Worm (Caenorhabditis elegans) whole organism, L2 larva: ENCODE results near the gene praf-3.

Experiments used
- C34F6.9 ChIP-seq: fragments of 150-350 bp; optimal IDR thresholded peaks from 2 replicates; lab custom pipeline; 2014; ENCODE audit warnings: missing biosample characterization, missing genetic modification characterization
- R02D3.7 ChIP-seq: fragments of 150-350 bp; optimal IDR thresholded peaks from 2 replicates; lab custom pipeline; 2014; ENCODE audit warnings: missing biosample characterization, missing genetic modification characterization
- Y55F3AM.14 ChIP-seq: fragments of 200-800 bp; sonication (Bioruptor generic); optimal IDR thresholded peaks from 2 replicates; lab custom pipeline; 2018; ENCODE audit warnings: mild to moderate bottlenecking, missing genetic modification characterization, missing compliant biosample characterization
- ZK546.5 ChIP-seq: sonication (generic microtip); optimal IDR thresholded peaks from 2 replicates; lab custom pipeline; 2017; ENCODE audit warnings: missing biosample characterization, missing genetic modification characterization
- alr-1 ChIP-seq: fragments of 150-350 bp; optimal IDR thresholded peaks from 2 replicates; lab custom pipeline; 2014; ENCODE audit warnings: missing biosample characterization, missing genetic modification characterization
- aly-2 ChIP-seq: fragments of 150-350 bp; optimal IDR thresholded peaks from 2 replicates; lab custom pipeline; 2014; ENCODE audit warnings: missing biosample characterization, missing genetic modification characterization
- ama-1 ChIP-seq: fragments of 150-350 bp; optimal IDR thresholded peaks from 2 replicates; lab custom pipeline; 2018; ENCODE audit warnings: inconsistent platforms
- blmp-1 ChIP-seq: sonication (generic microtip); optimal IDR thresholded peaks from 2 replicates; lab custom pipeline; 2017; ENCODE audit warnings: missing genetic modification characterization, mild to moderate bottlenecking, missing compliant biosample characterization, antibody characterized with exemption, moderate library complexity; ENCODE audit not compliant: insufficient read depth
- ceh-16 ChIP-seq: fragments of 150-350 bp; optimal IDR thresholded peaks from 2 replicates; lab custom pipeline; 2014; ENCODE audit warnings: missing biosample characterization, missing genetic modification characterization
- ceh-82 ChIP-seq: fragments of 150-350 bp; optimal IDR thresholded peaks from 2 replicates; lab custom pipeline; 2014; ENCODE audit warnings: missing biosample characterization, missing genetic modification characterization
- crh-2 ChIP-seq: sonication (generic microtip); optimal IDR thresholded peaks from 2 replicates; lab custom pipeline; 2017; ENCODE audit warnings: missing biosample characterization, missing genetic modification characterization
- dmd-4 ChIP-seq: sonication (generic microtip); optimal IDR thresholded peaks from 2 replicates; lab custom pipeline; 2017; ENCODE audit warnings: missing biosample characterization, missing genetic modification characterization
- egl-27 ChIP-seq: sonication (generic microtip); optimal IDR thresholded peaks from 3 replicates; lab custom pipeline; 2017; ENCODE audit warnings: missing biosample characterization, missing genetic modification reagents, missing genetic modification characterization
- elt-1 ChIP-seq: fragments of 150-350 bp; optimal IDR thresholded peaks from 2 replicates; lab custom pipeline; 2014; ENCODE audit warnings: missing biosample characterization, missing genetic modification characterization
- elt-3 ChIP-seq: sonication (generic microtip); optimal IDR thresholded peaks from 2 replicates; lab custom pipeline; 2017; ENCODE audit warnings: missing biosample characterization, missing genetic modification characterization
- fos-1 ChIP-seq: fragments of 150-350 bp; optimal IDR thresholded peaks from 2 replicates; lab custom pipeline; 2014; ENCODE audit warnings: missing biosample characterization, missing genetic modification characterization
- gmeb-1 ChIP-seq: fragments of 150-350 bp; optimal IDR thresholded peaks from 2 replicates; lab custom pipeline; 2014; ENCODE audit warnings: missing biosample characterization, missing genetic modification characterization
- lin-11 ChIP-seq: fragments of 150-350 bp; sonication (generic microtip); optimal IDR thresholded peaks from 2 replicates; lab custom pipeline; 2014; ENCODE audit warnings: missing biosample characterization, missing genetic modification characterization, inconsistent platforms, mixed read lengths
- lin-13 ChIP-seq: fragments of 150-350 bp; optimal IDR thresholded peaks from 2 replicates; lab custom pipeline; 2014; ENCODE audit warnings: missing biosample characterization, missing genetic modification reagents, missing genetic modification characterization
- lin-39 ChIP-seq: fragments of 150-350 bp; optimal IDR thresholded peaks from 2 replicates; lab custom pipeline; 2014; ENCODE audit warnings: missing biosample characterization, missing genetic modification reagents, missing genetic modification characterization
- lsy-2 ChIP-seq, 2 experiments: fragments of 150-350 bp in 1 of 2; sonication (generic microtip) in 1 of 2; optimal IDR thresholded peaks; 2 replicates each; lab custom pipeline; 2014 to 2017; ENCODE audit warnings: missing biosample characterization in 2 of 2, missing genetic modification characterization in 2 of 2
- mab-5 ChIP-seq: fragments of 150-350 bp; optimal IDR thresholded peaks from 2 replicates; lab custom pipeline; 2014; ENCODE audit warnings: missing biosample characterization, missing genetic modification characterization
- mbf-1 ChIP-seq: sonication (generic microtip); optimal IDR thresholded peaks from 2 replicates; lab custom pipeline; 2017; ENCODE audit warnings: missing biosample characterization, missing genetic modification characterization
- mdl-1 ChIP-seq, 2 experiments: fragments of 150-350 bp in 1 of 2; sonication (generic microtip) in 1 of 2; optimal IDR thresholded peaks; 2 replicates each; lab custom pipeline; 2017; ENCODE audit warnings: missing biosample characterization in 2 of 2, missing genetic modification characterization in 2 of 2
- nhr-11 ChIP-seq: fragments of 150-350 bp; optimal IDR thresholded peaks from 2 replicates; lab custom pipeline; 2014; ENCODE audit warnings: missing biosample characterization, missing genetic modification characterization
- nhr-12 ChIP-seq: fragments of 150-350 bp; optimal IDR thresholded peaks from 2 replicates; lab custom pipeline; 2014; ENCODE audit warnings: missing biosample characterization, missing genetic modification characterization
- nhr-129 ChIP-seq: fragments of 150-350 bp; optimal IDR thresholded peaks from 2 replicates; lab custom pipeline; 2014; ENCODE audit warnings: missing biosample characterization, missing genetic modification characterization
- nhr-21 ChIP-seq: fragments of 150-350 bp; optimal IDR thresholded peaks from 2 replicates; lab custom pipeline; 2014; ENCODE audit warnings: missing biosample characterization, missing genetic modification characterization
- nhr-23 ChIP-seq: fragments of 150-350 bp; optimal IDR thresholded peaks from 2 replicates; lab custom pipeline; 2014; ENCODE audit warnings: missing biosample characterization, missing genetic modification reagents, missing genetic modification characterization
- nhr-237 ChIP-seq: fragments of 150-350 bp; optimal IDR thresholded peaks from 2 replicates; lab custom pipeline; 2014; ENCODE audit warnings: missing biosample characterization, missing genetic modification characterization
- nhr-25 ChIP-seq: fragments of 150-350 bp; sonication (generic microtip); optimal IDR thresholded peaks from 3 replicates; lab custom pipeline; 2014; ENCODE audit warnings: missing biosample characterization, missing genetic modification characterization
- nhr-6 ChIP-seq: fragments of 150-350 bp; optimal IDR thresholded peaks from 2 replicates; lab custom pipeline; 2014; ENCODE audit warnings: missing biosample characterization, missing genetic modification characterization
- nhr-77 ChIP-seq: fragments of 150-350 bp; optimal IDR thresholded peaks from 2 replicates; lab custom pipeline; 2014; ENCODE audit warnings: missing biosample characterization, missing genetic modification characterization
- peb-1 ChIP-seq: fragments of 150-350 bp; optimal IDR thresholded peaks from 2 replicates; lab custom pipeline; 2014; ENCODE audit warnings: missing biosample characterization, missing genetic modification characterization
- sma-9 ChIP-seq, 2 experiments: fragments of 150-350 bp in 1 of 2; sonication (generic microtip) in 1 of 2; optimal IDR thresholded peaks; 2 replicates each; lab custom pipeline; 2014 to 2016; ENCODE audit warnings: missing genetic modification characterization in 2 of 2, mild to moderate bottlenecking in 1 of 2, missing biosample characterization in 1 of 2, missing compliant biosample characterization in 1 of 2, missing genetic modification reagents in 1 of 2, moderate library complexity in 1 of 2
- snpc-4 ChIP-seq: fragments of 150-350 bp; optimal IDR thresholded peaks from 2 replicates; lab custom pipeline; 2014; ENCODE audit warnings: missing biosample characterization, missing genetic modification characterization
- unc-39 ChIP-seq: fragments of 150-350 bp; optimal IDR thresholded peaks from 2 replicates; lab custom pipeline; 2014; ENCODE audit warnings: missing biosample characterization, missing genetic modification characterization
- unc-55 ChIP-seq: fragments of 150-350 bp; sonication (generic microtip); optimal IDR thresholded peaks from 3 replicates; lab custom pipeline; 2014; ENCODE audit warnings: missing biosample characterization, missing genetic modification reagents, missing genetic modification characterization
- unc-62 ChIP-seq: fragments of 150-350 bp; optimal IDR thresholded peaks from 2 replicates; lab custom pipeline; 2014; ENCODE audit warnings: missing biosample characterization, missing genetic modification reagents, missing genetic modification characterization
- ztf-1 ChIP-seq: fragments of 200-800 bp; sonication (Bioruptor generic); conservative IDR thresholded peaks from 2 replicates; pipeline ENCODE4 v1.3.6; 2022; ENCODE audit warnings: missing genetic modification characterization, missing compliant biosample characterization
- ztf-11 ChIP-seq: sonication (generic microtip); optimal IDR thresholded peaks from 2 replicates; lab custom pipeline; 2017; ENCODE audit warnings: missing biosample characterization, missing genetic modification characterization
- ztf-4 ChIP-seq: fragments of 150-350 bp; optimal IDR thresholded peaks from 2 replicates; lab custom pipeline; 2014; ENCODE audit warnings: missing biosample characterization, missing genetic modification characterization

Gene praf-3

DNA sequence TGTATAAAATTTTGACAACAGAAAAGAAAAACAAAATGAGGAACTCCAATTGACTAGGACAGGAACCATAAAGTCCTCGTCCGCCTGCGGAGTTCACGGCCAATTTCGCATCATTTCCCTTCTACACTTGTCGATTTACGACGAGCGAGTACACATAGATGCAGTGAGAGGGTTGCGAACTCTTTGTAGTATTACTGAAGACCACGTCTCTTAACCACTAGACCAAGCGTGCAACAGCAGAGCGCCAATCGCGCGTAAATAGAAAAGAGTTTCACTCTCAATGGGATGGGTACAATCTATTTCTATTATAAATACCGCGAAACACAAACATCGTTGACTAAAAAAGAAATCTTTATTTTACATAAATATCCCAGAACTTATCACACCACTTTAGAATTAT lies 4.4 kb upstream of the praf-3 start (continued):
- TF ChIP-seq unc-39 (tag; lab: Kevin White, UChicago) (no peak), nhr-6 (tag; lab: Kevin White, UChicago) (peak; percentile 74), Y55F3AM.14 (peak; percentile 68), lsy-2 (tag; optimal IDR thresholded peaks at IDR 0.05; lab: Kevin White, UChicago) (peak; percentile 54 to 82), mbf-1 (tag; lab: Kevin White, UChicago) (no peak), crh-2 (tag; lab: Kevin White, UChicago) (peak; percentile 85), nhr-11 (tag; lab: Kevin White, UChicago) (no peak), nhr-129 (tag; lab: Kevin White, UChicago) (peak; percentile 96), unc-55 (GFP tag; lab: Kevin White, UChicago) (no peak), peb-1 (tag; lab: Kevin White, UChicago) (no peak), dmd-4 (tag; lab: Kevin White, UChicago) (no peak), ztf-11 (tag; lab: Kevin White, UChicago) (no peak), nhr-21 (tag; lab: Kevin White, UChicago) (peak; percentile 66), lin-13 (GFP tag; lab: Kevin White, UChicago) (peak; percentile 82), ztf-4 (tag; lab: Kevin White, UChicago) (peak; percentile 74), ZK546.5 (tag; lab: Kevin White, UChicago) (no peak), ceh-16 (peak; percentile 9), lin-11 (tag; lab: Kevin White, UChicago) (peak; percentile 44), alr-1 (tag; lab: Kevin White, UChicago) (no peak)

DNA sequence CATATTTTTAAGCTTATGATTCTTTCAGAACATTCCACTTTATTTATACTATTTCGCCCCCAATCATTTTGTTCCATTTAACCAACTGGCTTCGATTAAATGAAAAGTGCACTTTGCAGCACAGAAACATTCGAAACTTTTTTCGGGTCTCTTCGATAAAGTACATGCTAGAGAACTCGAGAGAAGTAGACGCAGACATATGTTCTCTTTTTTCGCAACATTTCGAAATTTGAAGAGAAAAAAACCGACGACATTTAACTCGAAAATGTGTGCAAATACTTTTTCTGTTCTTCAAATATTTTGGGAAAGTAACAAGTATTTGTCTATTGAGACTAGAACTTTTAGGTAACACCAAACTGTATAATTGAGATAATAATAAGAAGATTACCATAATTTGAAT lies 2.9 kb upstream of the praf-3 start:
- TF ChIP-seq C34F6.9 (tag; lab: Kevin White, UChicago) (peak; percentile 84), nhr-129 (tag; lab: Kevin White, UChicago) (peak; percentile 81), unc-55 (GFP tag; lab: Kevin White, UChicago) (peak; percentile 41), fos-1 (tag; lab: Kevin White, UChicago) (peak; percentile 43), crh-2 (tag; lab: Kevin White, UChicago) (peak; percentile 46), peb-1 (tag; lab: Kevin White, UChicago) (no peak), nhr-12 (tag; lab: Kevin White, UChicago) (no peak)
- TF ChIP-seq, all 48 proteins: peak for 5

DNA sequence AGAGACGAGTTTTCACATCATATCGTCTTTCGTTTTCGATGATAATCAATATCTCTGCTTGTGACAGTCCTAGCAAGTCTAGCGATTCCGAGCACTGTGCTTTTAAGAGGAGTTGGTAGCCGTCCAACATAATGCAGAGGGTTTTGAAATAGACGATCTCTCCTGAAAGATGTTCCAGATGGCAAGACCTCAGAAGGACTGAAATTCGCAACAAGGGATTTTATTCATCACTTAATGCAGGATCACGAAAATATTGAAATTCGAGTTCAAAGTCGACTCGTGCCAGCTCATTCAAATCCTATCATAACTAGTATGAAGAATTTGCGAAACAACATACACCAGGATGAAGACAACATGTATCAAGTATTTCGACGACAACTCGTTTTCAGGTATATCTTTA lies 2.3 kb upstream of the praf-3 start, which contains the start of gene D2096.7:
TSS of gene D2096.7 (minus strand) at position 130 of the 400 bp plus-strand sequence.
- TF ChIP-seq ztf-11 (tag; lab: Kevin White, UChicago) (no peak), crh-2 (tag; lab: Kevin White, UChicago) (peak; percentile 20), gmeb-1 (tag; lab: Kevin White, UChicago) (no peak), Y55F3AM.14 (peak; percentile 3)

- TF ChIP-seq ceh-16 (no peak), unc-62 (GFP tag; lab: Kevin White, UChicago) (no peak), C34F6.9 (tag; lab: Kevin White, UChicago) (no peak), elt-1 (tag; lab: Kevin White, UChicago) (no peak)
Measured at ce11 chrIV:8378280-8378679, 1.5 kb upstream of the praf-3 start.

ce11 chrIV:8379278-8379677 lies 505 bp upstream of the praf-3 start, which contains the start of gene nap-1:
nap-1 (minus strand) TSS chrIV:8379319.
- TF ChIP-seq nhr-6 (tag; lab: Kevin White, UChicago), result no peak
- no peak for TF ChIP-seq ceh-16
- peak; percentile 73 for TF ChIP-seq nhr-25 (tag; lab: Kevin White, UChicago)
- TF ChIP-seq blmp-1 (tag; lab: Kevin White, UChicago), result no peak
- TF ChIP-seq nhr-21 (tag; lab: Kevin White, UChicago), result peak; percentile 55
- no peak for TF ChIP-seq aly-2 (tag; lab: Kevin White, UChicago)
- peak in 1 of 2 experiments; percentile 11 for TF ChIP-seq mdl-1 (tag; optimal IDR thresholded peaks at IDR 0.05; lab: Kevin White, UChicago)
- TF ChIP-seq lin-39 (tag; lab: Kevin White, UChicago), result no peak
- TF ChIP-seq Y55F3AM.14, result no peak
- peak; percentile 63 to 90 for TF ChIP-seq lsy-2 (tag; optimal IDR thresholded peaks at IDR 0.05; lab: Kevin White, UChicago)
- no peak for TF ChIP-seq dmd-4 (tag; lab: Kevin White, UChicago)
- no peak for TF ChIP-seq ama-1 (lab: Kevin White, UChicago)
- peak; percentile 88 for TF ChIP-seq C34F6.9 (tag; lab: Kevin White, UChicago)
- TF ChIP-seq unc-62 (GFP tag; lab: Kevin White, UChicago), result no peak
- TF ChIP-seq fos-1 (tag; lab: Kevin White, UChicago), result peak; percentile 61
- TF ChIP-seq egl-27 (tag; lab: Kevin White, UChicago), result no peak
- no peak for TF ChIP-seq alr-1 (tag; lab: Kevin White, UChicago)
- TF ChIP-seq R02D3.7 (tag; lab: Kevin White, UChicago), result peak; percentile 90
- peak; percentile 53 for TF ChIP-seq mab-5 (tag; lab: Kevin White, UChicago)
- TF ChIP-seq elt-3, result no peak
- TF ChIP-seq ceh-82, result peak; percentile 19
- TF ChIP-seq nhr-77, result no peak
- no peak for TF ChIP-seq unc-39 (tag; lab: Kevin White, UChicago)
- TF ChIP-seq peb-1 (tag; lab: Kevin White, UChicago), result no peak
- TF ChIP-seq crh-2 (tag; lab: Kevin White, UChicago), result peak; percentile 73
- no peak for TF ChIP-seq nhr-11 (tag; lab: Kevin White, UChicago)
- TF ChIP-seq snpc-4 (tag; lab: Kevin White, UChicago), result peak; percentile 66
- TF ChIP-seq ztf-1 (GFP tag; lab: Robert Waterston, UW), result no peak
- TF ChIP-seq nhr-237 (tag; lab: Kevin White, UChicago), result no peak
- TF ChIP-seq lin-11 (tag; lab: Kevin White, UChicago), result peak; percentile 2
- no peak for TF ChIP-seq nhr-23 (tag; lab: Kevin White, UChicago)
- TF ChIP-seq sma-9 (GFP tag; optimal IDR thresholded peaks at IDR 0.05; lab: Kevin White, UChicago), result peak; percentile 71
- no peak for TF ChIP-seq sma-9 (tag; optimal IDR thresholded peaks at IDR 0.05; lab: Kevin White, UChicago)
